Fruit fly (Drosophila melanogaster) whole organism, embryonic: ENCODE results near the gene CG13949.

ENCODE experiments used
- Asciz ChIP-seq: fragments of 200-800 bp; sonication (Bioruptor generic); optimal IDR thresholded peaks from 2 replicates; lab custom pipeline; 2017; ENCODE audit warnings: missing biosample characterization, mild to moderate bottlenecking, missing genetic modification characterization, missing genetic modification reagents
- Atf3 ChIP-seq: fragments of 200-800 bp; sonication (Bioruptor generic); optimal IDR thresholded peaks from 3 replicates; lab custom pipeline; 2016; ENCODE audit warnings: missing biosample characterization, missing genetic modification characterization
- B-H2 ChIP-seq: fragments of 200-800 bp; sonication (Bioruptor generic); optimal IDR thresholded peaks from 2 replicates; lab custom pipeline; 2018; ENCODE audit warnings: missing biosample characterization, mild to moderate bottlenecking, missing genetic modification characterization
- CG11456 ChIP-seq: fragments of 200-800 bp; sonication (Bioruptor generic); IDR thresholded peaks from 3 replicates; pipeline ENCODE4 v1.3.6; 2022; ENCODE audit warnings: missing biosample characterization, missing genetic modification characterization
- CG11695 ChIP-seq: fragments of 200-800 bp; sonication (Bioruptor generic); IDR thresholded peaks from 3 replicates; pipeline ENCODE4 v1.3.6; 2022; ENCODE audit warnings: missing biosample characterization, missing genetic modification characterization
- CG12744 ChIP-seq: fragments of 200-800 bp; sonication (Bioruptor generic); optimal IDR thresholded peaks from 2 replicates; lab custom pipeline; 2016; ENCODE audit warnings: missing biosample characterization, missing genetic modification characterization
- CG13624 ChIP-seq: fragments of 200-800 bp; sonication (Bioruptor generic); optimal IDR thresholded peaks from 2 replicates; lab custom pipeline; 2016; ENCODE audit warnings: missing biosample characterization, missing genetic modification characterization
- CG13894 ChIP-seq: fragments of 200-800 bp; sonication (Bioruptor generic); optimal IDR thresholded peaks from 3 replicates; lab custom pipeline; 2018; ENCODE audit warnings: missing biosample characterization, mild to moderate bottlenecking, missing genetic modification characterization, moderate library complexity
- CG14014 ChIP-seq: fragments of 200-800 bp; sonication (Bioruptor generic); IDR thresholded peaks from 2 replicates; pipeline ENCODE4 v1.3.6; 2022; ENCODE audit warnings: missing biosample characterization, missing genetic modification characterization
- CG14860 ChIP-seq: fragments of 200-800 bp; sonication (Bioruptor generic); IDR thresholded peaks from 3 replicates; pipeline ENCODE4 v1.3.6; 2022; ENCODE audit warnings: missing biosample characterization, missing genetic modification characterization; ENCODE audit not compliant: partially characterized antibody
- CG16813 ChIP-seq: fragments of 200-800 bp; sonication (Bioruptor generic); IDR thresholded peaks from 3 replicates; pipeline ENCODE4 v1.3.6; 2022; ENCODE audit warnings: missing biosample characterization, missing genetic modification characterization; ENCODE audit not compliant: partially characterized antibody
- CG17361 ChIP-seq: fragments of 200-800 bp; sonication (Bioruptor generic); IDR thresholded peaks from 3 replicates; pipeline ENCODE4 v1.3.6; 2022; ENCODE audit warnings: missing biosample characterization, missing genetic modification characterization
- CG2129 ChIP-seq: fragments of 200-800 bp; sonication (Bioruptor generic); IDR thresholded peaks from 2 replicates; pipeline ENCODE4 v1.3.6; 2022; ENCODE audit warnings: missing biosample characterization, missing genetic modification characterization; ENCODE audit not compliant: partially characterized antibody
- CG30403 ChIP-seq: fragments of 200-800 bp; sonication (Bioruptor generic); optimal IDR thresholded peaks from 3 replicates; lab custom pipeline; 2016; ENCODE audit warnings: missing biosample characterization, missing genetic modification characterization
- CG3163 ChIP-seq: fragments of 200-800 bp; sonication (Bioruptor generic); optimal IDR thresholded peaks from 3 replicates; lab custom pipeline; 2016; ENCODE audit warnings: missing biosample characterization, missing genetic modification characterization
- CG3281 ChIP-seq: fragments of 200-800 bp; sonication (Bioruptor generic); optimal IDR thresholded peaks from 3 replicates; lab custom pipeline; 2017; ENCODE audit warnings: missing biosample characterization, mild to moderate bottlenecking, missing genetic modification characterization
- CG42726 ChIP-seq: fragments of 200-800 bp; sonication (Bioruptor generic); IDR thresholded peaks from 2 replicates; pipeline ENCODE4 v1.3.6; 2022; ENCODE audit warnings: missing biosample characterization, missing genetic modification characterization; ENCODE audit not compliant: partially characterized antibody
- CG4424 ChIP-seq: fragments of 200-800 bp; sonication (Bioruptor generic); optimal IDR thresholded peaks from 3 replicates; lab custom pipeline; 2016; ENCODE audit warnings: missing biosample characterization, missing genetic modification characterization
- CG6791 ChIP-seq: fragments of 200-800 bp; sonication (Bioruptor generic); IDR thresholded peaks from 3 replicates; pipeline ENCODE4 v1.3.6; 2022; ENCODE audit warnings: missing biosample characterization, missing genetic modification characterization; ENCODE audit not compliant: partially characterized antibody
- CG7963 ChIP-seq: fragments of 200-800 bp; sonication (Bioruptor generic); IDR thresholded peaks from 3 replicates; pipeline ENCODE4 v1.3.6; 2022; ENCODE audit warnings: missing biosample characterization, missing genetic modification characterization; ENCODE audit not compliant: partially characterized antibody
- CG9609 ChIP-seq: fragments of 200-800 bp; sonication (Bioruptor generic); optimal IDR thresholded peaks from 3 replicates; lab custom pipeline; 2016; ENCODE audit warnings: missing biosample characterization, missing genetic modification characterization
- Dip2 ChIP-seq: fragments of 200-800 bp; sonication (Bioruptor generic); IDR thresholded peaks from 2 replicates; pipeline ENCODE4 v1.3.6; 2022; ENCODE audit warnings: missing biosample characterization, missing genetic modification characterization
- E2f1 ChIP-seq: fragments of 200-800 bp; sonication (Bioruptor generic); IDR thresholded peaks from 2 replicates; pipeline ENCODE4 v1.3.6; 2022; ENCODE audit warnings: missing biosample characterization, missing genetic modification characterization
- Fer1 ChIP-seq: fragments of 200-800 bp; sonication (Bioruptor generic); optimal IDR thresholded peaks from 2 replicates; lab custom pipeline; 2017; ENCODE audit warnings: missing biosample characterization, mild to moderate bottlenecking, missing genetic modification characterization
- HLH54F ChIP-seq: fragments of 200-800 bp; sonication (Bioruptor generic); optimal IDR thresholded peaks from 3 replicates; lab custom pipeline; 2016; ENCODE audit warnings: missing biosample characterization, missing genetic modification characterization
- Hmx ChIP-seq: fragments of 200-800 bp; sonication (Bioruptor generic); optimal IDR thresholded peaks from 2 replicates; lab custom pipeline; 2016; ENCODE audit warnings: missing biosample characterization, missing genetic modification characterization
- MBD-R2 ChIP-seq: fragments of 200-800 bp; sonication (Bioruptor generic); IDR thresholded peaks from 2 replicates; pipeline ENCODE4 v1.3.6; 2022; ENCODE audit warnings: missing biosample characterization, missing genetic modification characterization
- MESR4 ChIP-seq: fragments of 200-800 bp; sonication (Bioruptor generic); optimal IDR thresholded peaks from 2 replicates; lab custom pipeline; 2018; ENCODE audit warnings: missing biosample characterization, mild to moderate bottlenecking, missing genetic modification characterization, moderate library complexity
- Myb ChIP-seq: fragments of 200-800 bp; sonication (Bioruptor generic); optimal IDR thresholded peaks from 2 replicates; lab custom pipeline; 2016; ENCODE audit warnings: missing biosample characterization, missing genetic modification characterization
- NfI ChIP-seq: fragments of 200-800 bp; sonication (Bioruptor generic); optimal IDR thresholded peaks from 3 replicates; lab custom pipeline; 2018; ENCODE audit warnings: missing biosample characterization, mild to moderate bottlenecking, missing genetic modification characterization, moderate library complexity
- Optix ChIP-seq: fragments of 200-800 bp; sonication (Bioruptor generic); IDR thresholded peaks from 3 replicates; pipeline ENCODE4 v1.3.6; 2022; ENCODE audit warnings: missing biosample characterization, missing genetic modification characterization
- Rx ChIP-seq: fragments of 200-800 bp; sonication (Bioruptor generic); IDR thresholded peaks from 2 replicates; pipeline ENCODE4 v1.3.6; 2022; ENCODE audit warnings: missing biosample characterization, missing genetic modification characterization
- Sox102F ChIP-seq: fragments of 200-800 bp; sonication (Bioruptor generic); optimal IDR thresholded peaks from 2 replicates; lab custom pipeline; 2018; ENCODE audit warnings: missing biosample characterization, mild to moderate bottlenecking, missing genetic modification characterization, moderate library complexity
- Trl ChIP-seq, 3 experiments: fragments of >200 bp in 2 of 3; fragments of 200-800 bp in 1 of 3; sonication (Bioruptor generic) in 1 of 3; optimal IDR thresholded peaks; 2 replicates in 1 of 3; 3 replicates in 2 of 3; lab custom pipeline; 2016 to 2017; ENCODE audit warnings: missing biosample characterization in 1 of 3, missing genetic modification characterization in 1 of 3
- amos ChIP-seq: fragments of 200-800 bp; sonication (Bioruptor generic); IDR thresholded peaks from 2 replicates; pipeline ENCODE4 v1.3.6; 2022; ENCODE audit warnings: missing biosample characterization, missing genetic modification characterization; ENCODE audit not compliant: partially characterized antibody
- ash1 ChIP-seq: fragments of 200-800 bp; sonication (Bioruptor generic); optimal IDR thresholded peaks from 2 replicates; lab custom pipeline; 2018; ENCODE audit warnings: missing biosample characterization, mild to moderate bottlenecking, missing genetic modification characterization
- az2 ChIP-seq: fragments of 200-800 bp; sonication (Bioruptor generic); optimal IDR thresholded peaks from 3 replicates; lab custom pipeline; 2016; ENCODE audit warnings: missing biosample characterization, missing genetic modification characterization
- chn ChIP-seq: fragments of 200-800 bp; sonication (Bioruptor generic); optimal IDR thresholded peaks from 2 replicates; lab custom pipeline; 2016; ENCODE audit warnings: missing biosample characterization, missing genetic modification characterization
- crc ChIP-seq: fragments of 200-800 bp; sonication (Bioruptor generic); optimal IDR thresholded peaks from 2 replicates; lab custom pipeline; 2016; ENCODE audit warnings: missing biosample characterization, missing genetic modification characterization
- gsb ChIP-seq: fragments of 200-800 bp; sonication (Bioruptor generic); IDR thresholded peaks from 2 replicates; pipeline ENCODE4 v1.3.6; 2022; ENCODE audit warnings: missing biosample characterization, missing genetic modification characterization
- kah ChIP-seq: fragments of 200-800 bp; sonication (Bioruptor generic); optimal IDR thresholded peaks from 2 replicates; lab custom pipeline; 2018; ENCODE audit warnings: missing biosample characterization, mild to moderate bottlenecking, missing genetic modification characterization
- onecut ChIP-seq: fragments of 200-800 bp; sonication (Bioruptor generic); IDR thresholded peaks from 2 replicates; pipeline ENCODE4 v1.3.6; 2022; ENCODE audit warnings: missing biosample characterization, missing genetic modification characterization
- pan ChIP-seq, 4 experiments: fragments of >200 bp in 3 of 4; fragments of 200-800 bp in 1 of 4; sonication (Bioruptor generic) in 1 of 4; optimal IDR thresholded peaks in 3 of 4; IDR thresholded peaks in 1 of 4; 2 replicates each; pipeline versions ENCODE4 v1.3.6 to Lab custom; 2017 to 2022; ENCODE audit warnings: missing biosample characterization in 2 of 4, missing genetic modification characterization in 2 of 4, mixed read lengths in 1 of 4
- phol ChIP-seq: fragments of 200-800 bp; sonication (Bioruptor generic); optimal IDR thresholded peaks from 3 replicates; lab custom pipeline; 2018; ENCODE audit warnings: missing biosample characterization, mild to moderate bottlenecking, missing genetic modification characterization, moderate library complexity
- pum ChIP-seq: fragments of 200-800 bp; sonication (Bioruptor generic); optimal IDR thresholded peaks from 2 replicates; lab custom pipeline; 2016; ENCODE audit warnings: missing biosample characterization, missing genetic modification characterization
- sima ChIP-seq: fragments of 200-800 bp; sonication (Bioruptor generic); optimal IDR thresholded peaks from 2 replicates; lab custom pipeline; 2016; ENCODE audit warnings: missing biosample characterization, missing genetic modification characterization
- sisA ChIP-seq: fragments of 200-800 bp; sonication (Bioruptor generic); IDR thresholded peaks from 2 replicates; pipeline ENCODE4 v1.3.6; 2022; ENCODE audit warnings: missing biosample characterization, missing genetic modification characterization
- tna ChIP-seq: fragments of 200-800 bp; sonication (Bioruptor generic); IDR thresholded peaks from 2 replicates; pipeline ENCODE4 v1.3.6; 2022; ENCODE audit warnings: missing biosample characterization, missing genetic modification characterization; ENCODE audit not compliant: partially characterized antibody

The CG13949 gene

dm6 chr2L:870749-871418, 15.7 kb downstream of the CG13949 start (continued):
- TF ChIP-seq Hmx (GFP tag; lab: Kevin White, UChicago) (no peak), B-H2 (GFP tag; lab: Kevin White, UChicago) (peak; percentile 11), CG42726 (GFP tag; lab: Robert Waterston, UW) (no peak), sisA (peak; percentile 80), CG6791 (peak; percentile 57; the same call in 2 of the 3 replicates), crc (GFP tag; lab: Kevin White, UChicago) (peak; percentile 43), MESR4 (peak; percentile 50), CG4424 (GFP tag; lab: Kevin White, UChicago) (peak; percentile 78), CG2129 (no peak), tna (no peak), Myb (GFP tag; lab: Kevin White, UChicago) (peak; percentile 41), amos (GFP tag; lab: Robert Waterston, UW) (peak; percentile 38), CG13894 (tag; lab: Kevin White, UChicago) (peak; percentile 7), pan (optimal IDR thresholded peaks at IDR 0.05; lab: Kevin White, UChicago) (no peak), pan (GFP tag; optimal IDR thresholded peaks at IDR 0.05 in 1 of 2, IDR thresholded peaks at IDR 0.05 in 1 of 2) (peak in 1 of 2 experiments; percentile 78), onecut (GFP tag; lab: Robert Waterston, UW) (peak; percentile 79), Fer1 (GFP tag; lab: Kevin White, UChicago) (peak; percentile 57), Asciz (GFP tag; lab: Kevin White, UChicago) (no peak), CG16813 (peak; percentile 37; the same call in 1 of the 3 replicates), pum (peak; percentile 77), phol (peak; percentile 99), Atf3 (peak; percentile 57), CG9609 (GFP tag; lab: Kevin White, UChicago) (peak; percentile 59), ash1 (GFP tag; lab: Kevin White, UChicago) (no peak), CG13624 (GFP tag; lab: Kevin White, UChicago) (peak; percentile 92), kah (GFP tag; lab: Kevin White, UChicago) (no peak), CG11695 (GFP tag; lab: Robert Waterston, UW) (peak; percentile 54; the same call in 2 of the 3 replicates), CG17361 (no peak), CG14860 (GFP tag; lab: Robert Waterston, UW) (no peak), Rx (GFP tag; lab: Robert Waterston, UW) (peak; percentile 75), CG14014 (peak; percentile 64), Dip2 (GFP tag; lab: Robert Waterston, UW) (no peak), CG12744 (peak; percentile 8), MBD-R2 (GFP tag; lab: Robert Waterston, UW) (peak; percentile 41; the same call in 1 of the 2 replicates), NfI (peak; percentile 61), CG3281 (GFP tag; lab: Kevin White, UChicago) (peak; percentile 57), Trl (optimal IDR thresholded peaks at IDR 0.05; lab: Kevin White, UChicago) (no peak), Trl (GFP tag; optimal IDR thresholded peaks at IDR 0.05; lab: Kevin White, UChicago) (peak; percentile 81), chn (GFP tag; lab: Kevin White, UChicago) (peak; percentile 72), E2f1 (GFP tag; lab: Robert Waterston, UW) (peak; percentile 46), Sox102F (GFP tag; lab: Kevin White, UChicago) (peak; percentile 59), Optix (peak; percentile 66), CG3163 (GFP tag; lab: Kevin White, UChicago) (peak; percentile 50), HLH54F (GFP tag; lab: Kevin White, UChicago) (peak; percentile 76), gsb (peak; percentile 45), CG30403 (GFP tag; lab: Kevin White, UChicago) (peak; percentile 74), az2 (GFP tag; lab: Kevin White, UChicago) (peak; percentile 74), sima (GFP tag; lab: Kevin White, UChicago) (no peak), CG7963 (GFP tag; lab: Robert Waterston, UW) (no peak; the same call in 2 of the 3 replicates), CG11456 (GFP tag; lab: Robert Waterston, UW) (peak; percentile 69; the same call in 1 of the 3 replicates)
